Worm (Caenorhabditis elegans): ENCODE measurements around the gene cth-1.

Gene cth-1

DNA sequence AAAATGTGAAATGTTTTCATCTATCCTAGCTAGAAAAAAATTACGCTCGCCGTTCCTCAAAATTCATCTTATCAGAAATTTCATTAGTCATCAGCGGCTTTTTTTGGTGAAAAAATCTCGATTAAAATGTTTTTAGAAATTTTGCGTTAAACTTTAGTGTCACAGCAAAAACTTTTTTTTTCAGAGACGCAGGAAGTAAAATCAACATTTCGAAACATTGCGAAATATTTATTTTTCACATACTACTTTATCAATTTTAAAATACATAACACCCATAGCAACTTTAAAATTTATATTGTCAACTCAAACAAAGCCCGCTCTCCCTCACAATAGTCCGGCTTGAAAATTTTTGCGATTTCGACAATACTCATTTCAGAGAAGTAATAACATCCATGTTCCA lies 31.7 kb downstream of the cth-1 start:
- TF ChIP-seq W03F9.2 (tag; optimal IDR thresholded peaks at IDR 0.05) (no peak), dao-5 (tag; optimal IDR thresholded peaks at IDR 0.05) (no peak), him-1 (tag; optimal IDR thresholded peaks at IDR 0.05) (no peak)

ce11 chrV:16132705-16133104 lies 32.2 kb downstream of the cth-1 start, which contains the start of gene fbxa-144:
Gene fbxa-144 (minus strand): TSS chrV:16132805.
- TF ChIP-seq dao-5 (tag; optimal IDR thresholded peaks at IDR 0.05): no peak
- no peak for TF ChIP-seq him-1 (tag; optimal IDR thresholded peaks at IDR 0.05)
- TF ChIP-seq W03F9.2 (tag; optimal IDR thresholded peaks at IDR 0.05): no peak

DNA sequence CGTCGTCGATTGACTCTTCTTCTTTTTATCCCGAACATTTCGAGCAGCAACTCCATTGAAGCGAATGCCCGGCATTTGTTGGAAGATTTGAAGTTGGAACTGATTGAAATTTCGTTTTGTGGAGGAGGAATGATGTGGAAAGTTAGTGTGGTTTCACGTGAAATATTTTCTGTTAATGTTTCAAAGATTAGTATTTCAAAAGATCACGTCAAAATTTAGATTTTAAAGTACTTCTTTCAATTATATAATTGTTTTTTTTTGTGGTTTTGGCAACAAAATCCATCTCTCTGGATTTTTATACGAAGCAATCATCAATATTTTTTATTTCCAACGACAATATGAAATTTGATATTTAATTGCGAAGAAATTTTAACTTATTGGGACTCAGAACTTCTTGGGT lies 36.6 kb downstream of the cth-1 start, which contains the start of gene F44G3.7:
TSS of gene F44G3.7 (minus strand) at position 101 of the 400 bp plus-strand sequence.
- no peak for TF ChIP-seq dao-5 (tag; optimal IDR thresholded peaks at IDR 0.05)
- TF ChIP-seq W03F9.2 (tag; optimal IDR thresholded peaks at IDR 0.05): no peak
- TF ChIP-seq him-1 (tag; optimal IDR thresholded peaks at IDR 0.05): no peak

- TF ChIP-seq dao-5 (tag; optimal IDR thresholded peaks at IDR 0.05): no peak
- no peak for TF ChIP-seq him-1 (tag; optimal IDR thresholded peaks at IDR 0.05)
- TF ChIP-seq W03F9.2 (tag; optimal IDR thresholded peaks at IDR 0.05): no peak
Measured at ce11 chrV:16139529-16139928, 39.0 kb downstream of the cth-1 start, which contains the start of gene clc-11. Gene clc-11 (minus strand): TSS chrV:16139629.

- TF ChIP-seq dao-5 (tag; optimal IDR thresholded peaks at IDR 0.05) (no peak), W03F9.2 (tag; optimal IDR thresholded peaks at IDR 0.05) (no peak), him-1 (tag; optimal IDR thresholded peaks at IDR 0.05) (no peak)
Measured at ce11 chrV:16141071-16141470, 40.6 kb downstream of the cth-1 start, which contains the start of gene clc-32. Gene clc-32 (minus strand): TSS chrV:16141171.

- TF ChIP-seq dao-5 (tag; optimal IDR thresholded peaks at IDR 0.05): no peak
- no peak for TF ChIP-seq him-1 (tag; optimal IDR thresholded peaks at IDR 0.05)
- no peak for TF ChIP-seq W03F9.2 (tag; optimal IDR thresholded peaks at IDR 0.05)
Measured at ce11 chrV:16142371-16142770, 41.9 kb downstream of the cth-1 start, which contains the start of gene fbxa-18. Gene fbxa-18 (plus strand): TSS chrV:16142671.

- TF ChIP-seq W03F9.2 (tag; optimal IDR thresholded peaks at IDR 0.05) (no peak), dao-5 (tag; optimal IDR thresholded peaks at IDR 0.05) (no peak), him-1 (tag; optimal IDR thresholded peaks at IDR 0.05) (no peak)
Measured at ce11 chrV:16143066-16143581, 42.6 kb downstream of the cth-1 start, which contains the start of gene fbxa-88. Gene fbxa-88 (minus strand): TSS chrV:16143116.

- TF ChIP-seq W03F9.2 (tag; optimal IDR thresholded peaks at IDR 0.05): no peak
- TF ChIP-seq him-1 (tag; optimal IDR thresholded peaks at IDR 0.05): no peak
- TF ChIP-seq dao-5 (tag; optimal IDR thresholded peaks at IDR 0.05): no peak
Measured at ce11 chrV:16145009-16145408, 44.5 kb downstream of the cth-1 start.

ce11 chrV:16148805-16149204 lies 48.3 kb downstream of the cth-1 start, which contains the start of gene F10A3.4:
Gene F10A3.4 (plus strand): TSS chrV:16149105.
- TF ChIP-seq dao-5 (tag; optimal IDR thresholded peaks at IDR 0.05): no peak
- no peak for TF ChIP-seq him-1 (tag; optimal IDR thresholded peaks at IDR 0.05)
- TF ChIP-seq W03F9.2 (tag; optimal IDR thresholded peaks at IDR 0.05): no peak
